Worm (Caenorhabditis elegans): ENCODE results near the gene hpo-9.

DNA sequence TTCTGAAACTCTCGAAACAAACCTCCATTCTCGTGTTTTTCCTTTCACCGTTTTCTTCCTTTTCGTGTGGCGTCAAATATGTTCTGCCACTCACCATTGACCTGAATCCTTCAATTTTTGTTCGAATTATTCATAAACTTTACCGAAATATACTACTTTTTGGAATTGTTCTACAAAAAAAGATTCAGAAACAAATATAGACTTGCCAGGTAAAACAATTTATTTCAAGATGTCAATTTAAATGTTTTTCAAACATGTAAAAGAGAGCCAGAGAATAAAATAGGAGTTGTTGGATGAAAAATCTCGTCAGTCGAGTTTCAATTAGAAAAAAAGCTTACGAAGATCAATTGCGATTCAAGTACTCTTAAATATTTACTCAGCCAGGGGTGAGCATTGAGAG is 43.4 kb downstream of the hpo-9 start, which contains the start of gene F09G2.8:
- TF ChIP-seq cog-1 (tag; optimal IDR thresholded peaks at IDR 0.05) (no peak), ztf-29 (GFP tag; IDR thresholded peaks at IDR 0.05) (no peak), ztf-23 (GFP tag; IDR thresholded peaks at IDR 0.05) (no peak), klf-2 (GFP tag; conservative IDR thresholded peaks at IDR 0.05) (no peak), T22C8.4 (GFP tag; IDR thresholded peaks at IDR 0.05) (no peak), ref-1 (GFP tag; conservative IDR thresholded peaks at IDR 0.05) (no peak), flt-1 (GFP tag; IDR thresholded peaks at IDR 0.05) (no peak), tab-1 (GFP tag; IDR thresholded peaks at IDR 0.05) (no peak)

Data from whole organism, midembryonic.